Worm (Caenorhabditis elegans) whole organism, early embryonic: ENCODE measurements around the gene H06H21.8.

Source experiments
- ama-1 ChIP-seq: fragments of 150-350 bp; optimal IDR thresholded peaks from 2 replicates; lab custom pipeline; 2014
- hmbx-1 ChIP-seq: sonication (generic microtip); optimal IDR thresholded peaks from 2 replicates; lab custom pipeline; 2016; ENCODE audit warnings: mild to moderate bottlenecking, missing genetic modification characterization, missing compliant biosample characterization
- sea-1 ChIP-seq: fragments of 200-800 bp; sonication (Bioruptor generic); conservative IDR thresholded peaks from 2 replicates; pipeline ENCODE4 v1.3.6; 2022; ENCODE audit warnings: missing genetic modification characterization, missing compliant biosample characterization
- tbx-11 ChIP-seq: fragments of 200-800 bp; sonication (Bioruptor generic); IDR thresholded peaks from 2 replicates; pipeline ENCODE4 v1.3.6; 2022; ENCODE audit warnings: missing genetic modification characterization, missing compliant biosample characterization
- tra-4 ChIP-seq: sonication (generic microtip); optimal IDR thresholded peaks from 2 replicates; lab custom pipeline; 2017; ENCODE audit warnings: missing genetic modification characterization, missing compliant biosample characterization

ce11 chrIV:4789445-4789844, 31.5 kb downstream of the H06H21.8 start, which contains the start of gene R11E3.1:
- TF ChIP-seq tbx-11 (GFP tag; lab: Robert Waterston, UW): no peak
- TF ChIP-seq ama-1 (lab: Kevin White, UChicago): no peak
- no peak for TF ChIP-seq tra-4 (tag; lab: Kevin White, UChicago)
- no peak for TF ChIP-seq sea-1
- TF ChIP-seq hmbx-1 (tag; lab: Kevin White, UChicago): no peak
